Worm (Caenorhabditis elegans): Measurements from ENCODE around the gene plst-1.

DNA sequence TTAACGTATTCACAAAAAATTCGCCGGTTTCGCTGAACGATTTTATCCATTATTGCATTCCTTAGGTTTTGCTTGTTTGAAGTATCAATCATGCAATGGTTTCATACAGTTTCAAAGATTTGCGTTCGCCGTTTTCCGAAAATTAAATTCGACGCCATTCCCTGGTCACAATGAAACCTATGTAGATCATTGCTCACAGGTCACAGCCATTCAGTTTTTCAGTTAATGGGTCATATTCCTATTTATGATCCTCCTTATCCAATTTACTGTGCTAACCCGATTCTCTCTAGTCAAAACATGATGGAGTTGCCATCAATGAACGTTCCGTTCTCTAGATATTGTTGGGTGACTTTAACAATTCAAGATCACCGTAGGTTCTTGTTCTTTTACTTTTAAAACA lies 24.5 kb upstream of the plst-1 start, which contains the start of gene F38A1.13:
- TF ChIP-seq tlf-1 (GFP tag; optimal IDR thresholded peaks at IDR 0.05) (no peak), rpc-1 (optimal IDR thresholded peaks at IDR 0.05) (no peak), rpc-1 (tag; optimal IDR thresholded peaks at IDR 0.05) (no peak), ceh-40 (GFP tag; IDR thresholded peaks at IDR 0.05) (no peak), somi-1 (GFP tag; optimal IDR thresholded peaks at IDR 0.05) (no peak), hlh-12 (tag; optimal IDR thresholded peaks at IDR 0.05) (no peak), lin-40 (tag; optimal IDR thresholded peaks at IDR 0.05) (no peak), atf-7 (tag; optimal IDR thresholded peaks at IDR 0.05) (no peak), mcd-1 (GFP tag; IDR thresholded peaks at IDR 0.05) (no peak), T26A5.8 (tag; optimal IDR thresholded peaks at IDR 0.05) (no peak), ztf-18 (tag; optimal IDR thresholded peaks at IDR 0.05) (no peak), B0336.3 (GFP tag; IDR thresholded peaks at IDR 0.05) (no peak), ama-1 (optimal IDR thresholded peaks at IDR 0.05) (no peak), ama-1 (GFP tag; optimal IDR thresholded peaks at IDR 0.05) (no peak), dpff-1 (tag; optimal IDR thresholded peaks at IDR 0.05) (no peak)
